Fruit fly (Drosophila melanogaster): ENCODE results near the gene CG10031.

The CG10031 gene

dm6 chr2L:3698992-3699514, at the start of gene CG10031, which contains the start of gene CG42464:
Gene CG10031 (minus strand): TSS chr2L:3699092.
Gene CG42464 (plus strand): TSS chr2L:3699464.
- no peak for TF ChIP-seq pan (optimal IDR thresholded peaks at IDR 0.05)
- TF ChIP-seq usp (GFP tag; optimal IDR thresholded peaks at IDR 0.05) = no peak
- no peak for TF ChIP-seq EcR (GFP tag; optimal IDR thresholded peaks at IDR 0.05)
- no peak for TF ChIP-seq CG8478 (optimal IDR thresholded peaks at IDR 0.05)
- no peak for TF ChIP-seq psq (optimal IDR thresholded peaks at IDR 0.05)
- no peak for TF ChIP-seq Dll (optimal IDR thresholded peaks at IDR 0.05)

- TF ChIP-seq EcR (GFP tag; optimal IDR thresholded peaks at IDR 0.05) (no peak), psq (optimal IDR thresholded peaks at IDR 0.05) (no peak), Dll (optimal IDR thresholded peaks at IDR 0.05) (no peak), usp (GFP tag; optimal IDR thresholded peaks at IDR 0.05) (no peak), pan (optimal IDR thresholded peaks at IDR 0.05) (no peak), CG8478 (optimal IDR thresholded peaks at IDR 0.05) (no peak)
Measured at dm6 chr2L:3748691-3749090, 49.8 kb upstream of the CG10031 start.

- TF ChIP-seq Dll (optimal IDR thresholded peaks at IDR 0.05) (no peak), psq (optimal IDR thresholded peaks at IDR 0.05) (no peak), EcR (GFP tag; optimal IDR thresholded peaks at IDR 0.05) (no peak)
Measured at dm6 chr2L:3740443-3740842, 41.6 kb upstream of the CG10031 start.

DNA sequence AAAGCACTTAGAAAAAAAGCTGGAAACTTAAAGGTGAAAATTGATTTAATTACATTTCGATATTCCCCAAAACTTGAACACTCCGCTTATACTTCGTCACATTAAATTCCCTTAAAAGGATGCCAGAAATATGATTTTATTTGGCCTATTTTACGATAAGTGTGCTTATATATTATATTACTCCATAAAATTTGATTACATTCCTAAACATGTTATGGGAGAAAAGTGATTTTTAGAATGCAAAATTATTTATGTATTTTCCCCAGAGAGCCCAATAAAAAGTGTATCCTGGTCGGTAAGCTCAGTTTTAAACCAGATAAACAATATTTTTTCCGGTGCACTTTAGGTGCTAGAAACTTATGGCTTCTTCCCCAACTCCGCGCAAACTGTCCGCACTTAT, 38.8 kb upstream of the CG10031 start:
- TF ChIP-seq psq (optimal IDR thresholded peaks at IDR 0.05) (no peak), CG8478 (optimal IDR thresholded peaks at IDR 0.05) (no peak), Dll (optimal IDR thresholded peaks at IDR 0.05) (no peak), pan (optimal IDR thresholded peaks at IDR 0.05) (no peak), EcR (GFP tag; optimal IDR thresholded peaks at IDR 0.05) (no peak), usp (GFP tag; optimal IDR thresholded peaks at IDR 0.05) (no peak)

DNA sequence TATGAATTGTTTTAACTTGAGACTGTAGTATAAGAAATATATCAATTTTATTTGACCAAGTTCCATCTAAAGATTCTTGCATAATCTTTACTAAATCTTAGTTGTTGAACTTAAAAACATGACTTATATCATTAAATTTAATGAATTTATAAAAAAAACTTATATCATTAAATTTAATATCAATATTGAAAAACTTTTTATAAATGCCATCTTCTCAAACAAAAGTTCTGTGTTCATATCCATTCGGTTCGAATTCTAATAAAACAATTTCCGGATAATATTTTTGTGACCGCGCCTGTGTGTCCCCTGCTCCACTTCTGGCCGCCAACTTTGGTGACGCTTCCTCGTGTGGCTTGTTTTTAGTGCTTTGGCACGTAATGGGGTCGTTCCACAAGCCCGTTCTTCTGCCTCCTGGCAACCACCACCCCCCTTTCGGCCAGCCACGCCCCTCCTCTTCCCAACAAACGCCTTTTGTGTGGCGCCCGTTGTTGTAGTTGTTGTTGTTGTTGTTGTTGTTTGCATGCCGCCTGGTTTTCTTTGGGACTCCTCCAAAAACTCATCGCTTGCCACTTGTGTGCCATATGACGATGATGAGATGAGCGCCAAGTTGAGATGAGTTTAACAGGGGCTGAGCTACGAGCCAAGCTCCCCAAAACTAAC, 38.2 kb upstream of the CG10031 start:
- no peak for TF ChIP-seq Dll (optimal IDR thresholded peaks at IDR 0.05)
- no peak for TF ChIP-seq EcR (GFP tag; optimal IDR thresholded peaks at IDR 0.05)
- no peak for TF ChIP-seq usp (GFP tag; optimal IDR thresholded peaks at IDR 0.05)
- TF ChIP-seq psq (optimal IDR thresholded peaks at IDR 0.05) = no peak

DNA sequence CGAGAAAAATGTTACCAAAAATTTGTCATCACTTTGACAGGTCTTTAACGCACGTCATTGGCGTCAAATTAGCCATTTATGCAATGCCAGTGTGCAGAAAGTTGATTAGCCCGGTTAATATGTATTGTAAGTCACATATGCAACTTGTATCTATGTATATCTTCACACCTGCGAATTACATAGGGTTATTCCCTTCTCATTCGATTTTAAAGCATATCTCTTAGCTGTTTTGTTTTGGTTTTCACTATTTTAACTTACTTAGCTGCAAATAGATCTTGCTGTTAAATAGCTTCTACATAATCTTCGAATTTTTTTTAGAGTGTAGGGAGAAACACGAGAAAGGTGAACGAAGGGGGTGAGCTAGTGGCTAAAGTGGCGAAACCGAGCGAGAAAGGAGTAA, 32.2 kb upstream of the CG10031 start:
- TF ChIP-seq Dll (optimal IDR thresholded peaks at IDR 0.05) = no peak

- TF ChIP-seq Dll (optimal IDR thresholded peaks at IDR 0.05) (peak; percentile 70), pan (optimal IDR thresholded peaks at IDR 0.05) (no peak)
Measured at dm6 chr2L:3730182-3730975, 31.5 kb upstream of the CG10031 start, which contains the start of gene CG10019. Gene CG10019 (plus strand): TSS chr2L:3730466.

- TF ChIP-seq usp (GFP tag; optimal IDR thresholded peaks at IDR 0.05) = no peak
- TF ChIP-seq pan (optimal IDR thresholded peaks at IDR 0.05) = no peak
- no peak for TF ChIP-seq EcR (GFP tag; optimal IDR thresholded peaks at IDR 0.05)
- no peak for TF ChIP-seq CG8478 (optimal IDR thresholded peaks at IDR 0.05)
- no peak for TF ChIP-seq Dll (optimal IDR thresholded peaks at IDR 0.05)
- no peak for TF ChIP-seq psq (optimal IDR thresholded peaks at IDR 0.05)
Measured at dm6 chr2L:3729635-3730034, 30.7 kb upstream of the CG10031 start.

- TF ChIP-seq EcR (GFP tag; optimal IDR thresholded peaks at IDR 0.05) = no peak
- no peak for TF ChIP-seq usp (GFP tag; optimal IDR thresholded peaks at IDR 0.05)
- no peak for TF ChIP-seq psq (optimal IDR thresholded peaks at IDR 0.05)
- no peak for TF ChIP-seq pan (optimal IDR thresholded peaks at IDR 0.05)
- no peak for TF ChIP-seq CG8478 (optimal IDR thresholded peaks at IDR 0.05)
- TF ChIP-seq Dll (optimal IDR thresholded peaks at IDR 0.05) = no peak
Measured at dm6 chr2L:3719414-3719959, 20.6 kb upstream of the CG10031 start.

dm6 chr2L:3717673-3718235, 18.9 kb upstream of the CG10031 start, which contains the start of the genes lectin-24A and Shaw:
Gene lectin-24A (minus strand): TSS chr2L:3717773.
Gene Shaw (plus strand): TSS chr2L:3718185.
- TF ChIP-seq Dll (optimal IDR thresholded peaks at IDR 0.05) (no peak), CG8478 (optimal IDR thresholded peaks at IDR 0.05) (no peak)

- TF ChIP-seq CG8478 (optimal IDR thresholded peaks at IDR 0.05) (no peak), EcR (GFP tag; optimal IDR thresholded peaks at IDR 0.05) (no peak), Dll (optimal IDR thresholded peaks at IDR 0.05) (no peak), psq (optimal IDR thresholded peaks at IDR 0.05) (no peak), usp (GFP tag; optimal IDR thresholded peaks at IDR 0.05) (no peak), pan (optimal IDR thresholded peaks at IDR 0.05) (no peak)
Measured at dm6 chr2L:3713545-3714156, 14.8 kb upstream of the CG10031 start.

DNA sequence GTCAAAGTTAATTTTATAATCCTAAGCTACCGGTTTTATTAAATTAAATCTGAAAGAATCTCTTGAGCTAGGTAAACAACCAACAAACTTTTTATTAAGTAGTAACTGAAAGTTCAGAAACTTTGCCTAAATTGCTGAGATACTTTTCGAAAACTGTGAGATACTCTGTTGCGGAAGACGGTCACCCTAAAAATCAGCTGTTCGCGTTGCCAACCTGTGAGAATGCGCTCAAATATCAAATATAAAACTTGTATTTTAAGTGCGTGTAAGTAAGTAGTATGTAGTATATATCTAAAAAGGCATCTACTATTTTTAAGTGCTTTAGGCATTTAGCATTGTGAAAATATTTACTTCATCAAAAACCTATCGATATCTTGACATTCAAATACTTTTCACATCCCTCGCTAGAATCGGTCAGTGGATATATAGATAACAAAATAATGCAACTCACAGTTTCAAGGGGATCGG, 14.1 kb upstream of the CG10031 start, which contains the start of the genes CG31955 and CG2818:
CG31955 (minus strand) TSS at position 157 of the 468 bp plus-strand sequence.
CG2818 (plus strand) TSS at position 412 of the 468 bp plus-strand sequence.
- TF ChIP-seq usp (GFP tag; optimal IDR thresholded peaks at IDR 0.05) = no peak
- TF ChIP-seq pan (optimal IDR thresholded peaks at IDR 0.05) = no peak
- TF ChIP-seq EcR (GFP tag; optimal IDR thresholded peaks at IDR 0.05) = no peak
- TF ChIP-seq Dll (optimal IDR thresholded peaks at IDR 0.05) = no peak
- TF ChIP-seq psq (optimal IDR thresholded peaks at IDR 0.05) = no peak
- TF ChIP-seq CG8478 (optimal IDR thresholded peaks at IDR 0.05) = no peak
